Fruit fly (Drosophila melanogaster): Measurements from ENCODE around the gene MED17.

MED17 gene

DNA sequence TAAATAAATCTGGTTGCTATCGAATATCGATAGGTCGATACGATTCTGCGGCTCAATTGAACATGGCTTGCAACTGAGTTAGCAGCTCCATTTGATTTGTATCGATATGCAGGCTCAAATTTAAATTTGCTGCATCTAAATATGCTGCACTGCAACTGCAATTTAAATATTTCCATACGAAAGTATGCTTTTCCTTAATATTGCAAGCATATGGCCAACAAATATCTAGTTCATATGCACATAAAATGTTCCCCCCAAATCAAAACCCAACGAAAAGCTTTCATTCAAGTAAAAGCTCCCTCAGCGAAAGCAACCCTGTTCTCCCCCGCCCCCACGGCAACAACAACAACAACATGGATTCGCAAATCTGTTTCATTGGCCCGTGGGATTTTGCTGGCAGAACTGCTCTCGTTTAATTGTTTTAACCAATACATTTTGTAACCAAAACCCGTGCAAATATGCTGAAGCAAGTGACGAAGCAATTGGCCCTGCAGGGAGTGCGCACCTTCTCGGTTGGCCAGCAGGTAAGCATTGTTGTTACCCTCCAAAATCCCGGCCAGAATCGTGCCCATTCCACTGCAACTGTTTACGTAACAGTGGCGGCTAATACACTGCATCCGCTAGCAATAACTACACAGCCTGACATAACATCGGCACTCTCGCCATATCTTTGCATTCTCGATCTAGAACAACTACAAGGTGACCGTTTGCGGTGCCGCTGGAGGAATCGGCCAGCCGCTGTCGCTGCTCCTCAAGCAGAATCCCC lies 37.4 kb downstream of the MED17 start, which contains the start of the genes CG7168 and Mdh2 (continued):
- TF ChIP-seq CG4707 (GFP tag; optimal IDR thresholded peaks at IDR 0.05) (no peak), az2 (GFP tag; optimal IDR thresholded peaks at IDR 0.05) (no peak), crol (GFP tag; IDR thresholded peaks at IDR 0.05) (peak; percentile 35; the same call in 1 of the 2 replicates), CG1792 (GFP tag; optimal IDR thresholded peaks at IDR 0.05) (no peak), nerfin-1 (tag; optimal IDR thresholded peaks at IDR 0.05) (peak; percentile 18), mirr (GFP tag; optimal IDR thresholded peaks at IDR 0.05) (peak; percentile 21), trem (tag; optimal IDR thresholded peaks at IDR 0.05) (peak; percentile 99), CoRest (tag; optimal IDR thresholded peaks at IDR 0.05) (peak; percentile 15), slp2 (GFP tag; optimal IDR thresholded peaks at IDR 0.05) (no peak), bcd (GFP tag; optimal IDR thresholded peaks at IDR 0.05) (peak; percentile 16), CG10209 (GFP tag; optimal IDR thresholded peaks at IDR 0.05) (no peak), sna (GFP tag; IDR thresholded peaks at IDR 0.05; ENCODE audit: partially characterized antibody) (peak; percentile 77; the same call in 1 of the 2 replicates), Nf-YB (GFP tag; optimal IDR thresholded peaks at IDR 0.05) (peak; percentile 88), tin (GFP tag; optimal IDR thresholded peaks at IDR 0.05) (peak; percentile 4), CG4854 (GFP tag; optimal IDR thresholded peaks at IDR 0.05) (no peak), MESR4 (GFP tag; optimal IDR thresholded peaks at IDR 0.05) (peak; percentile 34), inv (GFP tag; IDR thresholded peaks at IDR 0.05; ENCODE audit: partially characterized antibody) (peak; percentile 63), CG8281 (tag; optimal IDR thresholded peaks at IDR 0.05) (no peak), vvl (GFP tag; IDR thresholded peaks at IDR 0.05) (0 out of 2 replicates have a peak, but pooled peaks have one; percentile 43), ato (GFP tag; IDR thresholded peaks at IDR 0.05; ENCODE audit: partially characterized antibody) (peak; percentile 91), Dll (GFP tag; IDR thresholded peaks at IDR 0.05; ENCODE audit: partially characterized antibody) (peak; percentile 88), CG11504 (tag; optimal IDR thresholded peaks at IDR 0.05) (peak; percentile 2), lilli (GFP tag; optimal IDR thresholded peaks at IDR 0.05) (peak; percentile 32), CG13296 (GFP tag; optimal IDR thresholded peaks at IDR 0.05) (no peak), CG33213 (GFP tag; optimal IDR thresholded peaks at IDR 0.05) (no peak), CG6854 (GFP tag; optimal IDR thresholded peaks at IDR 0.05) (no peak), E2f2 (GFP tag; IDR thresholded peaks at IDR 0.05) (peak; percentile 80), CG10366 (GFP tag; IDR thresholded peaks at IDR 0.05) (no peak), Aef1 (GFP tag; IDR thresholded peaks at IDR 0.05) (peak; percentile 11; the same call in 1 of the 3 replicates), Camta (GFP tag; optimal IDR thresholded peaks at IDR 0.05) (no peak), CG6765 (GFP tag; optimal IDR thresholded peaks at IDR 0.05) (peak; percentile 36), pzg (GFP tag; optimal IDR thresholded peaks at IDR 0.05) (peak; percentile 77), Hey (tag; optimal IDR thresholded peaks at IDR 0.05) (no peak), CG9797 (GFP tag; optimal IDR thresholded peaks at IDR 0.05) (peak; percentile 30), Ssrp (tag; optimal IDR thresholded peaks at IDR 0.05) (no peak), Nf-YC (tag; optimal IDR thresholded peaks at IDR 0.05) (peak; percentile 83), CG30403 (GFP tag; optimal IDR thresholded peaks at IDR 0.05) (peak; percentile 7), luna (GFP tag; optimal IDR thresholded peaks at IDR 0.05) (no peak), CG12942 (GFP tag; optimal IDR thresholded peaks at IDR 0.05) (no peak), ssp (GFP tag; IDR thresholded peaks at IDR 0.05) (no peak), Asciz (GFP tag; optimal IDR thresholded peaks at IDR 0.05) (no peak), CG30020 (tag; optimal IDR thresholded peaks at IDR 0.05) (peak; percentile 31), HLHmδ (GFP tag; optimal IDR thresholded peaks at IDR 0.05) (no peak), CG34376 (GFP tag; optimal IDR thresholded peaks at IDR 0.05) (peak; percentile 12), lab (GFP tag; optimal IDR thresholded peaks at IDR 0.05) (peak; percentile 40), gsb (GFP tag; IDR thresholded peaks at IDR 0.05) (0 out of 2 replicates have a peak, but pooled peaks have one; percentile 15), onecut (GFP tag; IDR thresholded peaks at IDR 0.05) (no peak), unpg (GFP tag; optimal IDR thresholded peaks at IDR 0.05) (no peak)
